Fruit fly (Drosophila melanogaster) whole organism, embryonic: Measurements from ENCODE around the gene CG43897.
"Not testable (repeated sequence)": the region's sequence is repeated elsewhere in the genome, so short reads cannot be mapped to it uniquely, and the experiment has no call there.

Source experiments
- Antp ChIP-seq: fragments of 200-800 bp; sonication (Bioruptor generic); optimal IDR thresholded peaks from 3 replicates; lab custom pipeline; 2016; ENCODE audit warnings: missing biosample characterization, missing genetic modification characterization
- Fer1 ChIP-seq: fragments of 200-800 bp; sonication (Bioruptor generic); optimal IDR thresholded peaks from 2 replicates; lab custom pipeline; 2017; ENCODE audit warnings: missing biosample characterization, mild to moderate bottlenecking, missing genetic modification characterization
- gem ChIP-seq: fragments of 200-800 bp; sonication (Bioruptor generic); optimal IDR thresholded peaks from 2 replicates; lab custom pipeline; 2019; ENCODE audit warnings: missing biosample characterization, mild to moderate bottlenecking, missing genetic modification characterization, moderate library complexity
- vnd ChIP-seq: fragments of 200-800 bp; sonication (Bioruptor generic); IDR thresholded peaks from 3 replicates; pipeline ENCODE4 v1.3.6; 2022; ENCODE audit warnings: missing biosample characterization, missing genetic modification characterization; ENCODE audit not compliant: partially characterized antibody

dm6 chr3L:9798120-9798519 lies 15.5 kb upstream of the CG43897 start, which contains the start of gene Ilp1:
- TF ChIP-seq vnd (GFP tag; lab: Robert Waterston, UW); gem (tag; lab: Kevin White, UChicago); Fer1; Antp (GFP tag; lab: Kevin White, UChicago): not testable (repeated sequence)
